Worm (Caenorhabditis elegans): ENCODE data around the gene jmjd-5.

Gene jmjd-5

ce11 chrV:11155553-11155952 lies 28.3 kb downstream of the jmjd-5 start, which contains the start of gene srg-38:
Gene srg-38 (minus strand): TSS chrV:11155653.
- TF ChIP-seq rnt-1 (tag; optimal IDR thresholded peaks at IDR 0.05), result no peak
- TF ChIP-seq efl-1 (optimal IDR thresholded peaks at IDR 0.05), result no peak
- no peak for TF ChIP-seq efl-1 (GFP tag; optimal IDR thresholded peaks at IDR 0.05 in 1 of 2)
- TF ChIP-seq unc-86 (tag; optimal IDR thresholded peaks at IDR 0.05), result no peak
- no peak for TF ChIP-seq pag-3 (tag; optimal IDR thresholded peaks at IDR 0.05; ENCODE audit: borderline replicate concordance, insufficient read depth)
- no peak for TF ChIP-seq lsy-2 (tag; optimal IDR thresholded peaks at IDR 0.05)
- TF ChIP-seq nhr-11 (tag; optimal IDR thresholded peaks at IDR 0.05), result no peak
- TF ChIP-seq ztf-4 (tag; optimal IDR thresholded peaks at IDR 0.05), result no peak
- TF ChIP-seq Y116A8C.19 (tag; optimal IDR thresholded peaks at IDR 0.05; ENCODE audit: borderline replicate concordance), result no peak
- TF ChIP-seq ceh-8 (GFP tag; optimal IDR thresholded peaks at IDR 0.05), result no peak
- no peak for TF ChIP-seq swsn-7 (tag; optimal IDR thresholded peaks at IDR 0.05)

- TF ChIP-seq ceh-8 (GFP tag; optimal IDR thresholded peaks at IDR 0.05) (peak; percentile 93), irx-1 (tag; optimal IDR thresholded peaks at IDR 0.05) (no peak)
These were observed 29.3 kb downstream of the jmjd-5 start for ce11 chrV:11156589-11156988.

- no peak for TF ChIP-seq ets-5 (GFP tag; IDR thresholded peaks at IDR 0.05)
- TF ChIP-seq zip-4 (GFP tag; optimal IDR thresholded peaks at IDR 0.05), result no peak
- no peak for TF ChIP-seq aly-2 (tag; optimal IDR thresholded peaks at IDR 0.05)
- no peak for TF ChIP-seq ceh-82 (tag; optimal IDR thresholded peaks at IDR 0.05)
- TF ChIP-seq unc-98 (GFP tag; IDR thresholded peaks at IDR 0.05), result no peak
These were observed 30.6 kb downstream of the jmjd-5 start, which contains the start of gene srg-42 for ce11 chrV:11157947-11158346. Gene srg-42 (minus strand): TSS chrV:11158047.

ce11 chrV:11161791-11162190 lies 34.5 kb downstream of the jmjd-5 start, which contains the start of gene srg-41:
Gene srg-41 (minus strand): TSS chrV:11161891.
- TF ChIP-seq jun-1 (tag; optimal IDR thresholded peaks at IDR 0.05) (no peak), pax-3 (tag; optimal IDR thresholded peaks at IDR 0.05) (no peak), rnt-1 (tag; optimal IDR thresholded peaks at IDR 0.05) (no peak)

- no peak for TF ChIP-seq isw-1 (GFP tag; IDR thresholded peaks at IDR 0.05)
- TF ChIP-seq zag-1 (tag; optimal IDR thresholded peaks at IDR 0.05), result no peak
- no peak for TF ChIP-seq zip-4 (GFP tag; optimal IDR thresholded peaks at IDR 0.05)
- no peak for TF ChIP-seq rnt-1 (tag; optimal IDR thresholded peaks at IDR 0.05)
- TF ChIP-seq aha-1 (tag; optimal IDR thresholded peaks at IDR 0.05), result no peak
- TF ChIP-seq sup-37 (GFP tag; optimal IDR thresholded peaks at IDR 0.05), result no peak
- TF ChIP-seq lin-35 (GFP tag; optimal IDR thresholded peaks at IDR 0.05), result no peak
- TF ChIP-seq mab-9 (GFP tag; IDR thresholded peaks at IDR 0.05), result no peak
- TF ChIP-seq ceh-63 (GFP tag; optimal IDR thresholded peaks at IDR 0.05), result no peak
- TF ChIP-seq lin-15B (tag; optimal IDR thresholded peaks at IDR 0.05), result no peak
- no peak for TF ChIP-seq unc-86 (tag; optimal IDR thresholded peaks at IDR 0.05)
- TF ChIP-seq lin-14 (GFP tag; optimal IDR thresholded peaks at IDR 0.05), result no peak
- no peak for TF ChIP-seq dsc-1 (tag; optimal IDR thresholded peaks at IDR 0.05)
- no peak for TF ChIP-seq nhr-11 (tag; optimal IDR thresholded peaks at IDR 0.05)
- no peak for TF ChIP-seq egl-13 (tag; optimal IDR thresholded peaks at IDR 0.05)
- TF ChIP-seq elt-3 (tag; optimal IDR thresholded peaks at IDR 0.05), result no peak
These were observed 37.2 kb downstream of the jmjd-5 start, which contains the start of gene srg-40 for ce11 chrV:11164475-11164874. Gene srg-40 (minus strand): TSS chrV:11164575.

- TF ChIP-seq snu-23 (GFP tag; optimal IDR thresholded peaks at IDR 0.05) (no peak), aha-1 (tag; optimal IDR thresholded peaks at IDR 0.05) (no peak), pqm-1 (tag; optimal IDR thresholded peaks at IDR 0.05) (no peak), hlh-17 (GFP tag; optimal IDR thresholded peaks at IDR 0.05; ENCODE audit: borderline replicate concordance) (no peak), snpc-4 (tag; optimal IDR thresholded peaks at IDR 0.05) (no peak), elt-2 (tag; optimal IDR thresholded peaks at IDR 0.05) (no peak), fkh-10 (GFP tag; optimal IDR thresholded peaks at IDR 0.05) (peak; percentile 79), jun-1 (tag; optimal IDR thresholded peaks at IDR 0.05) (no peak), lin-15B (tag; optimal IDR thresholded peaks at IDR 0.05) (no peak)
These were observed 40.4 kb downstream of the jmjd-5 start for ce11 chrV:11167745-11168144.

All from whole organism, L1 larva.